Worm (Caenorhabditis elegans) whole organism, midembryonic: Measurements from ENCODE around the gene fbxa-139.
A peak's percentile ranks its signal among the peaks of the same experiment; 100 is the strongest.

ENCODE experiments used
- T22C8.4 ChIP-seq: fragments of 200-800 bp; sonication (Bioruptor generic); IDR thresholded peaks from 2 replicates; pipeline ENCODE4 v1.3.6; 2022; ENCODE audit warnings: missing genetic modification characterization, missing compliant biosample characterization
- cog-1 ChIP-seq: sonication (generic microtip); optimal IDR thresholded peaks from 2 replicates; lab custom pipeline; 2016; ENCODE audit warnings: missing genetic modification characterization, missing compliant biosample characterization
- flt-1 ChIP-seq: fragments of 200-800 bp; sonication (Bioruptor generic); IDR thresholded peaks from 2 replicates; pipeline ENCODE4 v1.3.6; 2022; ENCODE audit warnings: missing genetic modification characterization, missing compliant biosample characterization
- klf-2 ChIP-seq: fragments of 200-800 bp; sonication (Bioruptor generic); conservative IDR thresholded peaks from 2 replicates; pipeline ENCODE4 v1.3.6; 2022; ENCODE audit warnings: missing genetic modification reagents, missing genetic modification characterization, missing compliant biosample characterization
- med-1 ChIP-seq: sonication (generic microtip); optimal IDR thresholded peaks from 2 replicates; lab custom pipeline; 2017; ENCODE audit warnings: missing genetic modification characterization, mild to moderate bottlenecking, missing compliant biosample characterization, antibody characterized with exemption, missing genetic modification reagents; ENCODE audit not compliant: insufficient read depth
- ref-1 ChIP-seq: fragments of 200-800 bp; sonication (Bioruptor generic); conservative IDR thresholded peaks from 2 replicates; pipeline ENCODE4 v1.3.6; 2022; ENCODE audit warnings: missing genetic modification reagents, missing genetic modification characterization, missing compliant biosample characterization
- tab-1 ChIP-seq: fragments of 200-800 bp; sonication (Bioruptor generic); IDR thresholded peaks from 2 replicates; pipeline ENCODE4 v1.3.6; 2022; ENCODE audit warnings: missing genetic modification characterization, missing compliant biosample characterization
- ztf-23 ChIP-seq: fragments of 200-800 bp; sonication (Bioruptor generic); IDR thresholded peaks from 2 replicates; pipeline ENCODE4 v1.3.6; 2022; ENCODE audit warnings: missing genetic modification reagents, missing genetic modification characterization, missing compliant biosample characterization
- ztf-29 ChIP-seq: fragments of 200-800 bp; sonication (Bioruptor generic); IDR thresholded peaks from 2 replicates; pipeline ENCODE4 v1.3.6; 2022; ENCODE audit warnings: missing genetic modification reagents, missing genetic modification characterization, missing compliant biosample characterization

The fbxa-139 gene

ce11 chrV:15567344-15567804 is 27.1 kb downstream of the fbxa-139 start, which contains the start of gene acs-2:
acs-2 (plus strand) TSS chrV:15567394.
- TF ChIP-seq klf-2 (GFP tag; lab: Robert Waterston, UW) (no peak), ztf-23 (GFP tag; lab: Robert Waterston, UW) (no peak), T22C8.4 (GFP tag; lab: Robert Waterston, UW) (no peak)

DNA sequence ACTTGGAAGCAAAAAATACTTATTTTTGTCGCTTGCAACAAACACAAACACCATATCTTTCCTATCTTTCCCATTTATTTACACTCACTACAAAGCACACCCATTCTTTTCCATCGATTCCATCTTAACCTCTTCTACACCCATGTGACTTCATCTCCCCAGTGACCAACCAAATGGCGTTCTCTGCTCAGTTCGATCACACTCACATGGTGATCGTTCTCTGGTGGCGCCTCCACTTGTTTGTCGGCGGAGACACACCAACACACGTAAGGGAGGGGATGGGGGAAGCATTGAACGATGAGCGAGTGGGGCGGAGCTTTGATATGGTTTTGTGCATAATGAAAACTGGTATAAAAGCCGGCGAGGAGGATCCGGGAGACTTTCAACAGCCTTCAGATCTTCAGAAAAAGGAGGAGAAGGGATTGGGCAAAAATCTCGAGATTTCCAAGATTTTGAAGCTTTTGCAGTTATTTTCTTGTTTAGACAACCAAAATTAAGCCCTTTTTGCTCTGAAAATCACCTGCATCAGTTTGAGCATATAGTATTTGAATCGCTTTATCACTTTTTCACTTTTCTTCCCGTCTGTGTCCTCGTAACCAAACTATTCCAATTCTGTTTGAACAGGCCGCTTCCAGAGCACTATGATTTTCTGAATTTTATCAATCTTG is 27.8 kb downstream of the fbxa-139 start:
- TF ChIP-seq cog-1 (tag; lab: Kevin White, UChicago) (no peak), ztf-29 (no peak), med-1 (GFP tag; lab: Kevin White, UChicago) (no peak), T22C8.4 (GFP tag; lab: Robert Waterston, UW) (no peak), flt-1 (GFP tag; lab: Robert Waterston, UW) (no peak), tab-1 (GFP tag; lab: Robert Waterston, UW) (no peak), ref-1 (no peak), klf-2 (GFP tag; lab: Robert Waterston, UW) (no peak), ztf-23 (GFP tag; lab: Robert Waterston, UW) (no peak)

ce11 chrV:15563985-15564384 is 30.5 kb downstream of the fbxa-139 start:
- TF ChIP-seq ref-1 = no peak
- TF ChIP-seq ztf-23 (GFP tag; lab: Robert Waterston, UW) = no peak
- no peak for TF ChIP-seq tab-1 (GFP tag; lab: Robert Waterston, UW)
- TF ChIP-seq med-1 (GFP tag; lab: Kevin White, UChicago) = no peak
- no peak for TF ChIP-seq klf-2 (GFP tag; lab: Robert Waterston, UW)
- no peak for TF ChIP-seq flt-1 (GFP tag; lab: Robert Waterston, UW)
- TF ChIP-seq T22C8.4 (GFP tag; lab: Robert Waterston, UW) = no peak
- no peak for TF ChIP-seq ztf-29
- no peak for TF ChIP-seq cog-1 (tag; lab: Kevin White, UChicago)

ce11 chrV:15563477-15563876 is 31.0 kb downstream of the fbxa-139 start:
- TF ChIP-seq tab-1 (GFP tag; lab: Robert Waterston, UW) (no peak), med-1 (GFP tag; lab: Kevin White, UChicago) (no peak), ztf-29 (no peak), T22C8.4 (GFP tag; lab: Robert Waterston, UW) (no peak), klf-2 (GFP tag; lab: Robert Waterston, UW) (no peak), cog-1 (tag; lab: Kevin White, UChicago) (no peak), ref-1 (no peak), ztf-23 (GFP tag; lab: Robert Waterston, UW) (no peak), flt-1 (GFP tag; lab: Robert Waterston, UW) (no peak)

DNA sequence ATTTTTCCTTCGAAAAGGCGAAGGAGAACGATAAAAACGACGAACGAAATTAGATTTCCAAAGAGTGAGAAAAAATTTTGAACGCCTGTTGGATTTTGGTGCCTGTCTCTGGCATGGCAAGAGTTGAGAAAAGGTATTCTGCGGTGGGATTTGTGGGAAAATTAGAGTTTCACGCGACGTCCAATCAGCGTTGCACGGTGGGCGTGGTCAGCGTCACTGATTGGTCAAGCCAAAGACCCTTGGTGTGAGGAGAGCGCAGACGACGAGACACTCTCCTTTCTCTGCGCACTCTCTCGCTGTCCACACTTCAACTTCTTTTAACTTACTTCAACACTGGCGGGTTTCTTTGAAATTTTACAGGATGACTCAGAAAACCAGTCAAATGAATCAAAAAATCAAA is 31.9 kb downstream of the fbxa-139 start:
- TF ChIP-seq flt-1 (GFP tag; lab: Robert Waterston, UW) (no peak), med-1 (GFP tag; lab: Kevin White, UChicago) (no peak), tab-1 (GFP tag; lab: Robert Waterston, UW) (no peak), ztf-23 (GFP tag; lab: Robert Waterston, UW) (no peak), T22C8.4 (GFP tag; lab: Robert Waterston, UW) (no peak), ref-1 (no peak)

DNA sequence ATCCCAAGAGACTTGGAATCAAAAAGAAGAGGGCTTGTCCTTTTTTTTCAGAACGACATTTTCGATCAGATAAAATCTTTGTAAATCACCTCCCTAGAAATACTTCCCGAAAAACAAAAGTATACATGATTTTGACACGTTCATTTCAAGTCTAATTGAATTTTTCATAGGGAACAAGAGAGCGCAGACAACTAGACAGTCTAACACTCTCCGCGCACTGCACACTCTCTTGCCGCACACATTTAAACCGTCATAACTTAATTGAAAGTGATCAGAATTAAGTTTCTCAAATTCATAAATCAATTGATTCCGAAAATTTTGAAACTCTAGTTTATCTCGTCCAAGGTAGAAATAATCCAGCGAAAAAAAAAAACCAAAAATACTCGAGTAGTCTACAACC is 34.7 kb downstream of the fbxa-139 start:
- TF ChIP-seq med-1 (GFP tag; lab: Kevin White, UChicago) (no peak), ztf-29 (no peak), tab-1 (GFP tag; lab: Robert Waterston, UW) (no peak), ref-1 (no peak), T22C8.4 (GFP tag; lab: Robert Waterston, UW) (no peak), klf-2 (GFP tag; lab: Robert Waterston, UW) (no peak), cog-1 (tag; lab: Kevin White, UChicago) (no peak)

- TF ChIP-seq tab-1 (GFP tag; lab: Robert Waterston, UW) (no peak), T22C8.4 (GFP tag; lab: Robert Waterston, UW) (no peak), ztf-23 (GFP tag; lab: Robert Waterston, UW) (no peak), ztf-29 (no peak), ref-1 (no peak), med-1 (GFP tag; lab: Kevin White, UChicago) (no peak), flt-1 (GFP tag; lab: Robert Waterston, UW) (no peak), cog-1 (tag; lab: Kevin White, UChicago) (no peak), klf-2 (GFP tag; lab: Robert Waterston, UW) (no peak)
These were observed 35.4 kb downstream of the fbxa-139 start, which contains the start of gene acr-18 for ce11 chrV:15559047-15559446. acr-18 (minus strand) TSS chrV:15559147.

- TF ChIP-seq med-1 (GFP tag; lab: Kevin White, UChicago) (no peak), cog-1 (tag; lab: Kevin White, UChicago) (no peak), T22C8.4 (GFP tag; lab: Robert Waterston, UW) (no peak), ref-1 (no peak), ztf-23 (GFP tag; lab: Robert Waterston, UW) (peak; percentile 73), ztf-29 (peak; percentile 55; the same call in 1 of the 2 replicates), flt-1 (GFP tag; lab: Robert Waterston, UW) (peak; percentile 86), tab-1 (GFP tag; lab: Robert Waterston, UW) (peak; percentile 81), klf-2 (GFP tag; lab: Robert Waterston, UW) (peak; percentile 50; the same call in 1 of the 2 replicates)
These were observed 40.6 kb downstream of the fbxa-139 start for ce11 chrV:15553869-15554268.

DNA sequence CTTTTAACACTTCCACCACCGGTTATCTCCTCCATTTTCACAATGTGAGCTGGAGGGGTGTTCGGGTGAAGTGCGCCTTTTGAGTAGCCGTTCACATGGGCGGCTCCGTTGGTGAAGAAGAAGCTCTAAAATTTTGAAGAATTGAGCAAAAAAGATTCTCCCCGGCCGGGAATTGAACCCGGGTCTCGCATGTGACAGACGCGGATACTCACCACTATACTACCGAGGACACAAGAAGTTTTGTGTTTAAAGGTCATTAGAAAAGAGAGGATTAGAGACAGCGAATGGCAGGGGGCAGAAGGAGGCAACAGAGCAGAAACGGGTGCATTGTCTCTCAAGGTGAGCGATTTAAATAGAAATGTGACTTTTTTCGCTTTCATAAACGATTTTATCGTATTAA is 42.8 kb downstream of the fbxa-139 start:
- TF ChIP-seq ztf-23 (GFP tag; lab: Robert Waterston, UW) (peak; percentile 94), med-1 (GFP tag; lab: Kevin White, UChicago) (peak; percentile 53), tab-1 (GFP tag; lab: Robert Waterston, UW) (peak; percentile 93), T22C8.4 (GFP tag; lab: Robert Waterston, UW) (peak; percentile 89), ztf-29 (peak; percentile 81), flt-1 (GFP tag; lab: Robert Waterston, UW) (peak; percentile 95), cog-1 (tag; lab: Kevin White, UChicago) (peak; percentile 20), ref-1 (peak; percentile 75), klf-2 (GFP tag; lab: Robert Waterston, UW) (peak; percentile 91)
